Fruit fly (Drosophila melanogaster) whole organism, prepupa: ENCODE data around the gene CG11151.

Experiments used
- CG1621 ChIP-seq: fragments of 200-800 bp; sonication (Bioruptor generic); optimal IDR thresholded peaks from 3 replicates; lab custom pipeline; 2018; ENCODE audit warnings: missing biosample characterization, mild to moderate bottlenecking, missing genetic modification characterization
- CG32006 ChIP-seq: fragments of 200-800 bp; sonication (Bioruptor generic); optimal IDR thresholded peaks from 3 replicates; lab custom pipeline; 2017; ENCODE audit warnings: missing biosample characterization, mild to moderate bottlenecking, missing genetic modification characterization
- CG6854 ChIP-seq: fragments of 200-800 bp; sonication (Bioruptor generic); optimal IDR thresholded peaks from 2 replicates; lab custom pipeline; 2017; ENCODE audit warnings: missing biosample characterization, mild to moderate bottlenecking, missing genetic modification characterization
- Ets96B ChIP-seq: fragments of 200-800 bp; optimal IDR thresholded peaks from 2 replicates; lab custom pipeline; 2019; ENCODE audit warnings: missing biosample characterization, mild to moderate bottlenecking, missing genetic modification characterization, moderate library complexity
- Gug ChIP-seq: fragments of 200-800 bp; sonication (Bioruptor generic); IDR thresholded peaks from 2 replicates; pipeline ENCODE4 v1.3.6; 2022; ENCODE audit warnings: missing biosample characterization, missing genetic modification characterization
- Lpt ChIP-seq: fragments of 200-800 bp; sonication (Bioruptor generic); optimal IDR thresholded peaks from 3 replicates; lab custom pipeline; 2016; ENCODE audit warnings: missing biosample characterization, missing genetic modification characterization
- Smox ChIP-seq: fragments of 200-800 bp; sonication (Bioruptor generic); optimal IDR thresholded peaks from 3 replicates; lab custom pipeline; 2016; ENCODE audit warnings: missing biosample characterization, missing genetic modification characterization
- fd59A ChIP-seq: fragments of 200-800 bp; sonication (Bioruptor generic); optimal IDR thresholded peaks from 2 replicates; lab custom pipeline; 2017; ENCODE audit warnings: missing biosample characterization, mild to moderate bottlenecking, missing genetic modification characterization, missing genetic modification reagents
- fd85E ChIP-seq: fragments of 200-800 bp; sonication (Bioruptor generic); optimal IDR thresholded peaks from 3 replicates; lab custom pipeline; 2016; ENCODE audit warnings: missing biosample characterization, missing genetic modification characterization
- lz ChIP-seq: fragments of 200-800 bp; sonication (Bioruptor generic); optimal IDR thresholded peaks from 3 replicates; lab custom pipeline; 2016; ENCODE audit warnings: missing biosample characterization, missing genetic modification characterization
- pdm3 ChIP-seq: fragments of 200-800 bp; sonication (Bioruptor generic); optimal IDR thresholded peaks from 3 replicates; lab custom pipeline; 2016; ENCODE audit warnings: missing biosample characterization, missing genetic modification characterization
- ss ChIP-seq, 2 experiments: fragments of 200-800 bp; sonication (Bioruptor generic); optimal IDR thresholded peaks; 2 replicates in 1 of 2; 3 replicates in 1 of 2; lab custom pipeline; 2017 to 2018; ENCODE audit warnings: mild to moderate bottlenecking in 2 of 2, missing biosample characterization in 2 of 2, missing genetic modification characterization in 2 of 2, moderate library complexity in 1 of 2
- svp ChIP-seq: fragments of 200-800 bp; sonication (Bioruptor generic); peaks from one replicate; lab custom pipeline; 2016; ENCODE audit warnings: missing biosample characterization, missing genetic modification characterization
- topi ChIP-seq: fragments of 200-800 bp; sonication (Bioruptor generic); optimal IDR thresholded peaks from 3 replicates; lab custom pipeline; 2016; ENCODE audit warnings: missing biosample characterization, missing genetic modification characterization

DNA sequence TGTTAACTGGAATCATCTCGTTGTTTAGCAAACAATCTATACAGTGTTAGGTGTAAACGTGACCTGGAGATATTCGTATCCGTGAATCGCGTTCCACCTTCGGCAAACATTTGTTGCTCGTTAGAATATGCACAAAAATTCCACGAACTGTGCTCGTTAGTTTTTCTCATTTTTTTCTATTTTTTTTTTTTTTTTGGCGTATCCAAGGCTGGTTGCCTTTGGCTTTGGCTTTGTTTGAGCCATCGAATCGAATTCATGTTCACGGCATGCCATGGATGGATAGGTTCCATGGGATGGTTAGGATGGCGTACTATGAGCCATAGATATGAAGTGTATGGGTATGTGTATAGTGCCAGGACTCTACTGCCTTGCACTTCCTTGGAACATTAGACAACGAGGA is 39.9 kb upstream of the CG11151 start:
- no peak for TF ChIP-seq CG1621 (tag; lab: Kevin White, UChicago)
- no peak for TF ChIP-seq fd85E (GFP tag; lab: Kevin White, UChicago)
- no peak for TF ChIP-seq Smox (GFP tag; lab: Kevin White, UChicago)
- no peak for TF ChIP-seq svp
- no peak for TF ChIP-seq Ets96B
- TF ChIP-seq topi (GFP tag; lab: Kevin White, UChicago) = no peak
- TF ChIP-seq CG6854 (GFP tag; lab: Kevin White, UChicago) = no peak
- no peak for TF ChIP-seq ss (GFP tag; optimal IDR thresholded peaks at IDR 0.05; lab: Kevin White, UChicago)
- no peak for TF ChIP-seq pdm3 (GFP tag; lab: Kevin White, UChicago)
- no peak for TF ChIP-seq fd59A (GFP tag; lab: Kevin White, UChicago)
- TF ChIP-seq lz (GFP tag; lab: Kevin White, UChicago) = no peak
- TF ChIP-seq Lpt (GFP tag; lab: Kevin White, UChicago) = no peak
- no peak for TF ChIP-seq CG32006 (GFP tag; lab: Kevin White, UChicago)
- no peak for TF ChIP-seq Gug
